Worm (Caenorhabditis elegans) whole organism, L1 larva: ENCODE results near the gene srxa-12.
A peak's percentile ranks its signal among the peaks of the same experiment; 100 is the strongest.

ENCODE experiments used
- C16A3.4 ChIP-seq: fragments of 150-350 bp; optimal IDR thresholded peaks from 2 replicates; lab custom pipeline; 2014; ENCODE audit warnings: missing biosample characterization, missing genetic modification characterization
- C34B4.2 ChIP-seq: sonication (generic microtip); optimal IDR thresholded peaks from 2 replicates; lab custom pipeline; 2017; ENCODE audit warnings: mild to moderate bottlenecking, missing genetic modification characterization, missing compliant biosample characterization
- F16B12.6 ChIP-seq: fragments of 150-350 bp; optimal IDR thresholded peaks from 2 replicates; lab custom pipeline; 2014; ENCODE audit warnings: missing biosample characterization, missing genetic modification characterization
- aha-1 ChIP-seq: fragments of 150-350 bp; optimal IDR thresholded peaks from 2 replicates; lab custom pipeline; 2014; ENCODE audit warnings: missing biosample characterization, missing genetic modification characterization
- alr-1 ChIP-seq: fragments of 200-800 bp; sonication (Bioruptor generic); optimal IDR thresholded peaks from 2 replicates; lab custom pipeline; 2018; ENCODE audit warnings: borderline replicate concordance, mild to moderate bottlenecking, missing genetic modification characterization, missing compliant biosample characterization
- aly-2 ChIP-seq: fragments of 150-350 bp; optimal IDR thresholded peaks from 2 replicates; lab custom pipeline; 2014; ENCODE audit warnings: missing biosample characterization, missing genetic modification characterization
- ama-1 ChIP-seq: fragments of 150-350 bp; optimal IDR thresholded peaks from 2 replicates; lab custom pipeline; 2014
- blmp-1 ChIP-seq: fragments of 150-350 bp; optimal IDR thresholded peaks from 2 replicates; lab custom pipeline; 2014; ENCODE audit warnings: missing biosample characterization, missing genetic modification characterization
- ceh-82 ChIP-seq, 3 experiments: fragments of 150-350 bp in 1 of 3; sonication (generic microtip) in 2 of 3; optimal IDR thresholded peaks; 2 replicates each; lab custom pipeline; 2014 to 2017; ENCODE audit warnings: missing biosample characterization in 3 of 3, missing genetic modification characterization in 3 of 3
- ceh-90 ChIP-seq: sonication (generic microtip); optimal IDR thresholded peaks from 2 replicates; lab custom pipeline; 2016; ENCODE audit warnings: missing genetic modification characterization, missing compliant biosample characterization
- ces-1 ChIP-seq: fragments of 150-350 bp; optimal IDR thresholded peaks from 2 replicates; lab custom pipeline; 2014; ENCODE audit warnings: missing biosample characterization, missing genetic modification reagents, missing genetic modification characterization
- dsc-1 ChIP-seq: sonication (generic microtip); optimal IDR thresholded peaks from 2 replicates; lab custom pipeline; 2016; ENCODE audit warnings: mild to moderate bottlenecking, missing genetic modification characterization, missing compliant biosample characterization
- efl-1 ChIP-seq, 4 experiments: fragments of 150-350 bp; optimal IDR thresholded peaks in 3 of 4; peaks in 1 of 4; 1 replicate in 1 of 4; 2 replicates in 3 of 4; lab custom pipeline; 2014; ENCODE audit warnings: missing biosample characterization in 2 of 4, missing genetic modification characterization in 2 of 4, missing genetic modification reagents in 2 of 4
- efl-3 ChIP-seq: fragments of 200-800 bp; sonication (Bioruptor generic); optimal IDR thresholded peaks from 2 replicates; lab custom pipeline; 2018; ENCODE audit warnings: mild to moderate bottlenecking, missing genetic modification characterization, missing compliant biosample characterization
- elt-2 ChIP-seq: sonication (generic microtip); optimal IDR thresholded peaks from 2 replicates; lab custom pipeline; 2016; ENCODE audit warnings: missing genetic modification characterization, mild to moderate bottlenecking, inconsistent platforms, missing compliant biosample characterization, missing genetic modification reagents
- ets-5 ChIP-seq: fragments of 200-800 bp; sonication (Bioruptor generic); IDR thresholded peaks from 2 replicates; pipeline ENCODE4 v1.3.6; 2022; ENCODE audit warnings: missing genetic modification characterization, missing compliant biosample characterization
- fkh-10 ChIP-seq: sonication (generic microtip); optimal IDR thresholded peaks from 2 replicates; lab custom pipeline; 2017; ENCODE audit warnings: missing biosample characterization, missing genetic modification reagents, missing genetic modification characterization
- fkh-4 ChIP-seq: sonication (generic microtip); optimal IDR thresholded peaks from 2 replicates; lab custom pipeline; 2016; ENCODE audit warnings: missing compliant biosample characterization, missing genetic modification characterization, borderline replicate concordance
- fkh-8 ChIP-seq: sonication (generic microtip); optimal IDR thresholded peaks from 2 replicates; lab custom pipeline; 2016; ENCODE audit warnings: mild to moderate bottlenecking, missing genetic modification characterization, missing compliant biosample characterization
- fos-1 ChIP-seq: fragments of 150-350 bp; optimal IDR thresholded peaks from 2 replicates; lab custom pipeline; 2014; ENCODE audit warnings: missing biosample characterization, missing genetic modification characterization
- hlh-17 ChIP-seq: fragments of 200-800 bp; sonication (Bioruptor generic); optimal IDR thresholded peaks from 2 replicates; lab custom pipeline; 2018; ENCODE audit warnings: missing genetic modification characterization, mild to moderate bottlenecking, missing compliant biosample characterization, moderate library complexity, borderline replicate concordance
- hlh-4 ChIP-seq: sonication (generic microtip); optimal IDR thresholded peaks from 2 replicates; lab custom pipeline; 2016; ENCODE audit warnings: mild to moderate bottlenecking, missing genetic modification characterization, missing compliant biosample characterization
- hpl-2 ChIP-seq: fragments of 150-350 bp; optimal IDR thresholded peaks from 2 replicates; lab custom pipeline; 2014; ENCODE audit warnings: missing biosample characterization, missing genetic modification reagents, missing genetic modification characterization
- isw-1 ChIP-seq: fragments of 200-800 bp; sonication (Bioruptor generic); IDR thresholded peaks from 2 replicates; pipeline ENCODE4 v1.3.6; 2022; ENCODE audit warnings: missing genetic modification characterization, missing compliant biosample characterization
- jun-1 ChIP-seq: fragments of 150-350 bp; optimal IDR thresholded peaks from 2 replicates; lab custom pipeline; 2014; ENCODE audit warnings: missing biosample characterization, missing genetic modification reagents, missing genetic modification characterization
- lin-15B ChIP-seq: fragments of 150-350 bp; sonication (generic microtip); optimal IDR thresholded peaks from 3 replicates; lab custom pipeline; 2014; ENCODE audit warnings: missing biosample characterization, missing genetic modification characterization
- lin-35 ChIP-seq, 2 experiments: fragments of 150-350 bp; optimal IDR thresholded peaks; 2 replicates each; lab custom pipeline; 2014; ENCODE audit warnings: missing biosample characterization in 2 of 2, missing genetic modification characterization in 2 of 2, missing genetic modification reagents in 2 of 2
- lir-3 ChIP-seq: sonication (generic microtip); optimal IDR thresholded peaks from 2 replicates; lab custom pipeline; 2016; ENCODE audit warnings: mild to moderate bottlenecking, missing genetic modification characterization, moderate library complexity, missing compliant biosample characterization; ENCODE audit not compliant: poor library complexity
- lsy-2 ChIP-seq, 2 experiments: fragments of 150-350 bp; optimal IDR thresholded peaks; 2 replicates each; lab custom pipeline; 2014; ENCODE audit warnings: missing biosample characterization in 2 of 2, missing genetic modification characterization in 2 of 2
- mdl-1 ChIP-seq, 2 experiments: fragments of 150-350 bp; optimal IDR thresholded peaks; 2 replicates each; lab custom pipeline; 2014 to 2017; ENCODE audit warnings: missing biosample characterization in 2 of 2, missing genetic modification characterization in 2 of 2, inconsistent platforms in 1 of 2
- mef-2 ChIP-seq: fragments of 150-350 bp; optimal IDR thresholded peaks from 2 replicates; lab custom pipeline; 2014; ENCODE audit warnings: missing biosample characterization, missing genetic modification characterization
- nhr-19 ChIP-seq: fragments of 200-800 bp; sonication (Bioruptor generic); conservative IDR thresholded peaks from 2 replicates; pipeline ENCODE4 v1.3.6; 2022; ENCODE audit warnings: missing genetic modification characterization, missing compliant biosample characterization
- nhr-20 ChIP-seq: sonication (generic microtip); optimal IDR thresholded peaks from 2 replicates; lab custom pipeline; 2016; ENCODE audit warnings: mild to moderate bottlenecking, missing genetic modification characterization, missing compliant biosample characterization
- nhr-237 ChIP-seq: fragments of 150-350 bp; optimal IDR thresholded peaks from 2 replicates; lab custom pipeline; 2014; ENCODE audit warnings: missing biosample characterization, missing genetic modification characterization
- nhr-47 ChIP-seq: sonication (generic microtip); optimal IDR thresholded peaks from 2 replicates; lab custom pipeline; 2016; ENCODE audit warnings: mild to moderate bottlenecking, missing genetic modification characterization, moderate library complexity, missing compliant biosample characterization
- nhr-71 ChIP-seq: sonication (generic microtip); optimal IDR thresholded peaks from 2 replicates; lab custom pipeline; 2016; ENCODE audit warnings: mild to moderate bottlenecking, missing genetic modification characterization, moderate library complexity, missing compliant biosample characterization
- nhr-77 ChIP-seq: fragments of 150-350 bp; optimal IDR thresholded peaks from 2 replicates; lab custom pipeline; 2014; ENCODE audit warnings: missing biosample characterization, missing genetic modification characterization
- nhr-85 ChIP-seq: sonication (generic microtip); peaks from one replicate; lab custom pipeline; 2016; ENCODE audit warnings: missing genetic modification characterization, inconsistent platforms, missing compliant biosample characterization
- nhr-90 ChIP-seq: sonication (generic microtip); optimal IDR thresholded peaks from 2 replicates; lab custom pipeline; 2016; ENCODE audit warnings: mild to moderate bottlenecking, missing genetic modification characterization, missing compliant biosample characterization; ENCODE audit not compliant: poor library complexity
- pag-3 ChIP-seq: sonication (generic microtip); optimal IDR thresholded peaks from 2 replicates; lab custom pipeline; 2017; ENCODE audit warnings: missing genetic modification characterization, mild to moderate bottlenecking, missing compliant biosample characterization, antibody characterized with exemption, borderline replicate concordance; ENCODE audit not compliant: insufficient read depth
- pax-3 ChIP-seq: fragments of 200-800 bp; sonication (Bioruptor generic); optimal IDR thresholded peaks from 2 replicates; lab custom pipeline; 2018; ENCODE audit warnings: mild to moderate bottlenecking, missing genetic modification characterization, moderate library complexity, missing compliant biosample characterization
- rnt-1 ChIP-seq: sonication (generic microtip); optimal IDR thresholded peaks from 2 replicates; lab custom pipeline; 2016; ENCODE audit warnings: mild to moderate bottlenecking, missing genetic modification characterization, moderate library complexity, missing compliant biosample characterization
- snu-23 ChIP-seq: sonication (generic microtip); optimal IDR thresholded peaks from 2 replicates; lab custom pipeline; 2016; ENCODE audit warnings: missing genetic modification characterization, missing compliant biosample characterization
- sptf-1 ChIP-seq: fragments of 150-350 bp; optimal IDR thresholded peaks from 2 replicates; lab custom pipeline; 2014; ENCODE audit warnings: missing biosample characterization, missing genetic modification characterization
- sup-37 ChIP-seq: fragments of 200-800 bp; sonication (Bioruptor generic); optimal IDR thresholded peaks from 2 replicates; lab custom pipeline; 2018; ENCODE audit warnings: mild to moderate bottlenecking, missing genetic modification characterization, missing compliant biosample characterization
- tlp-1 ChIP-seq: fragments of 150-350 bp; optimal IDR thresholded peaks from 2 replicates; lab custom pipeline; 2014; ENCODE audit warnings: missing biosample characterization, missing genetic modification characterization
- unc-30 ChIP-seq: sonication (generic microtip); optimal IDR thresholded peaks from 2 replicates; lab custom pipeline; 2017; ENCODE audit warnings: missing biosample characterization, missing genetic modification characterization
- unc-62 ChIP-seq: fragments of 150-350 bp; optimal IDR thresholded peaks from 2 replicates; lab custom pipeline; 2014; ENCODE audit warnings: missing biosample characterization, missing genetic modification reagents, missing genetic modification characterization
- unc-86 ChIP-seq: sonication (generic microtip); optimal IDR thresholded peaks from 2 replicates; lab custom pipeline; 2016; ENCODE audit warnings: missing genetic modification characterization, missing compliant biosample characterization
- vab-15 ChIP-seq: sonication (generic microtip); optimal IDR thresholded peaks from 2 replicates; lab custom pipeline; 2017; ENCODE audit warnings: missing genotype, mild to moderate bottlenecking, missing genetic modification characterization, missing compliant biosample characterization
- xbp-1 ChIP-seq: sonication (generic microtip); optimal IDR thresholded peaks from 2 replicates; lab custom pipeline; 2016; ENCODE audit warnings: missing genetic modification characterization, missing compliant biosample characterization
- ztf-11 ChIP-seq, 2 experiments: sonication (generic microtip); optimal IDR thresholded peaks; 2 replicates each; lab custom pipeline; 2016 to 2017; ENCODE audit warnings: missing genetic modification characterization in 2 of 2, missing biosample characterization in 1 of 2, missing compliant biosample characterization in 1 of 2

The srxa-12 gene

ce11 chrV:13907557-13908104 is 18.9 kb upstream of the srxa-12 start:
- TF ChIP-seq efl-1 (optimal IDR thresholded peaks at IDR 0.05; lab: Kevin White, UChicago) (no peak), efl-1 (GFP tag; optimal IDR thresholded peaks at IDR 0.05 in 1 of 2; lab: Kevin White, UChicago) (peak in 1 of 2 experiments; percentile 96), fkh-4 (no peak), nhr-47 (peak; percentile 52), F16B12.6 (no peak), aha-1 (no peak), nhr-85 (tag; lab: Kevin White, UChicago) (peak; percentile 11), mef-2 (no peak), fos-1 (tag; lab: Kevin White, UChicago) (no peak), tlp-1 (tag; lab: Kevin White, UChicago) (no peak), snu-23 (GFP tag; lab: Kevin White, UChicago) (peak; percentile 11), sptf-1 (no peak), ama-1 (peak; percentile 96), blmp-1 (tag; lab: Kevin White, UChicago) (no peak), sup-37 (no peak), rnt-1 (peak; percentile 8), nhr-77 (tag; lab: Kevin White, UChicago) (no peak), C16A3.4 (tag; lab: Kevin White, UChicago) (peak; percentile 41), nhr-90 (tag; lab: Kevin White, UChicago) (peak; percentile 64), unc-62 (GFP tag; lab: Kevin White, UChicago) (no peak), xbp-1 (tag; lab: Kevin White, UChicago) (no peak), vab-15 (tag; lab: Kevin White, UChicago) (no peak), mdl-1 (tag; optimal IDR thresholded peaks at IDR 0.05; lab: Kevin White, UChicago) (no peak), unc-86 (tag; lab: Kevin White, UChicago) (no peak), fkh-10 (GFP tag; lab: Kevin White, UChicago) (no peak), efl-3 (GFP tag; lab: Kevin White, UChicago) (no peak), jun-1 (no peak), nhr-71 (tag; lab: Kevin White, UChicago) (peak; percentile 38), dsc-1 (tag; lab: Kevin White, UChicago) (peak; percentile 35), hlh-4 (tag; lab: Kevin White, UChicago) (no peak), unc-30 (tag; lab: Kevin White, UChicago) (no peak), nhr-19 (GFP tag; lab: Robert Waterston, UW) (peak; percentile 54), lir-3 (tag; lab: Kevin White, UChicago) (peak; percentile 47), pag-3 (tag; lab: Kevin White, UChicago) (no peak), hlh-17 (GFP tag; lab: Kevin White, UChicago) (no peak), ces-1 (no peak), alr-1 (tag; lab: Kevin White, UChicago) (no peak), ets-5 (GFP tag; lab: Robert Waterston, UW) (no peak), nhr-20 (tag; lab: Kevin White, UChicago) (peak; percentile 7), elt-2 (tag; lab: Kevin White, UChicago) (no peak), ceh-90 (tag; lab: Kevin White, UChicago) (no peak), lin-35 (GFP tag; optimal IDR thresholded peaks at IDR 0.05; lab: Kevin White, UChicago) (peak in 1 of 2 experiments; percentile 67), lsy-2 (tag; optimal IDR thresholded peaks at IDR 0.05; lab: Kevin White, UChicago) (peak in 1 of 2 experiments; percentile 45), isw-1 (GFP tag; lab: Robert Waterston, UW) (no peak), lin-15B (tag; lab: Kevin White, UChicago) (no peak), ztf-11 (tag; optimal IDR thresholded peaks at IDR 0.05; lab: Kevin White, UChicago) (no peak), nhr-237 (tag; lab: Kevin White, UChicago) (no peak), fkh-8 (no peak), pax-3 (tag; lab: Kevin White, UChicago) (peak; percentile 82), ceh-82 (tag; optimal IDR thresholded peaks at IDR 0.05; lab: Kevin White, UChicago) (no peak), hpl-2 (GFP tag; lab: Kevin White, UChicago) (peak; percentile 23), C34B4.2 (no peak), aly-2 (tag; lab: Kevin White, UChicago) (no peak)
